Fruit fly (Drosophila melanogaster): Measurements from ENCODE around the gene CG42816.

The CG42816 gene

dm6 chr3L:17835074-17835473 is 37.7 kb upstream of the CG42816 start, which contains the start of gene CG32189:
TSS of gene CG32189 (minus strand) at chr3L:17835174.
- TF ChIP-seq rgr (GFP tag; optimal IDR thresholded peaks at IDR 0.05): no peak
- no peak for TF ChIP-seq Dif (GFP tag; optimal IDR thresholded peaks at IDR 0.05; ENCODE audit: partially characterized antibody)
- no peak for TF ChIP-seq woc (GFP tag; optimal IDR thresholded peaks at IDR 0.05)
- no peak for TF ChIP-seq Abd-B (GFP tag; optimal IDR thresholded peaks at IDR 0.05)
- TF ChIP-seq Jra (GFP tag; optimal IDR thresholded peaks at IDR 0.05): no peak
- TF ChIP-seq usp (GFP tag; optimal IDR thresholded peaks at IDR 0.05): no peak
- no peak for TF ChIP-seq GATAd (GFP tag; optimal IDR thresholded peaks at IDR 0.05)
- no peak for TF ChIP-seq N (GFP tag; optimal IDR thresholded peaks at IDR 0.05)
- no peak for TF ChIP-seq tai (GFP tag; optimal IDR thresholded peaks at IDR 0.05)
- TF ChIP-seq h (GFP tag; optimal IDR thresholded peaks at IDR 0.05): no peak
- no peak for TF ChIP-seq HLH106 (tag; optimal IDR thresholded peaks at IDR 0.05)
- no peak for TF ChIP-seq dsf (GFP tag; optimal IDR thresholded peaks at IDR 0.05; ENCODE audit: borderline replicate concordance)
- TF ChIP-seq Dfd (GFP tag; optimal IDR thresholded peaks at IDR 0.05): no peak
- TF ChIP-seq Sp1 (GFP tag; optimal IDR thresholded peaks at IDR 0.05): no peak
- TF ChIP-seq fru (GFP tag; optimal IDR thresholded peaks at IDR 0.05): no peak
- no peak for TF ChIP-seq OdsH (GFP tag; optimal IDR thresholded peaks at IDR 0.05)

- TF ChIP-seq N (GFP tag; optimal IDR thresholded peaks at IDR 0.05) (no peak), Vsx2 (GFP tag; optimal IDR thresholded peaks at IDR 0.05; ENCODE audit: partially characterized antibody) (no peak), sv (GFP tag; optimal IDR thresholded peaks at IDR 0.05) (no peak), brk (GFP tag; optimal IDR thresholded peaks at IDR 0.05) (no peak), psq (GFP tag; optimal IDR thresholded peaks at IDR 0.05) (no peak), woc (GFP tag; optimal IDR thresholded peaks at IDR 0.05) (no peak), Abd-B (GFP tag; optimal IDR thresholded peaks at IDR 0.05) (no peak), Dfd (GFP tag; optimal IDR thresholded peaks at IDR 0.05) (no peak), br (GFP tag; optimal IDR thresholded peaks at IDR 0.05) (no peak), sage (GFP tag; optimal IDR thresholded peaks at IDR 0.05) (no peak), Hr83 (GFP tag; optimal IDR thresholded peaks at IDR 0.05; ENCODE audit: poor library complexity, severe bottlenecking) (no peak), fru (GFP tag; optimal IDR thresholded peaks at IDR 0.05) (no peak), dl (GFP tag; optimal IDR thresholded peaks at IDR 0.05; ENCODE audit: insufficient read depth in 1 of 2, partially characterized antibody in 2 of 2) (no peak), h (GFP tag; optimal IDR thresholded peaks at IDR 0.05) (no peak)
These were observed 36.1 kb upstream of the CG42816 start, which contains the start of gene CG32188 for dm6 chr3L:17833525-17833924. TSS of gene CG32188 (minus strand) at chr3L:17833625.

dm6 chr3L:17822784-17823383 is 25.5 kb upstream of the CG42816 start, which contains the start of the genes Ir75c and Grd:
TSS of gene Ir75c (minus strand) at chr3L:17822834.
TSS of gene Grd (plus strand) at chr3L:17823333.
- no peak for TF ChIP-seq Vsx2 (GFP tag; optimal IDR thresholded peaks at IDR 0.05; ENCODE audit: partially characterized antibody)
- TF ChIP-seq Dfd (GFP tag; optimal IDR thresholded peaks at IDR 0.05): no peak
- TF ChIP-seq Myc (optimal IDR thresholded peaks at IDR 0.05): no peak
- TF ChIP-seq Hr83 (GFP tag; optimal IDR thresholded peaks at IDR 0.05; ENCODE audit: poor library complexity, severe bottlenecking): no peak
- no peak for TF ChIP-seq br (GFP tag; optimal IDR thresholded peaks at IDR 0.05)
- TF ChIP-seq foxo (GFP tag; optimal IDR thresholded peaks at IDR 0.05): no peak
- no peak for TF ChIP-seq woc (GFP tag; optimal IDR thresholded peaks at IDR 0.05)
- TF ChIP-seq CG32264 (GFP tag; optimal IDR thresholded peaks at IDR 0.05): no peak
- no peak for TF ChIP-seq jim (GFP tag; optimal IDR thresholded peaks at IDR 0.05)
- TF ChIP-seq sage (GFP tag; optimal IDR thresholded peaks at IDR 0.05): no peak
- no peak for TF ChIP-seq CG9705 (GFP tag; optimal IDR thresholded peaks at IDR 0.05)
- no peak for TF ChIP-seq N (GFP tag; optimal IDR thresholded peaks at IDR 0.05)
- TF ChIP-seq fru (GFP tag; optimal IDR thresholded peaks at IDR 0.05): no peak
- TF ChIP-seq sv (GFP tag; optimal IDR thresholded peaks at IDR 0.05): no peak
- TF ChIP-seq Rel (GFP tag; optimal IDR thresholded peaks at IDR 0.05): no peak
- TF ChIP-seq Rel (tag; optimal IDR thresholded peaks at IDR 0.05): no peak

dm6 chr3L:17820093-17820492 is 22.7 kb upstream of the CG42816 start, which contains the start of gene Ir75b:
TSS of gene Ir75b (minus strand) at chr3L:17820193.
- TF ChIP-seq OdsH (GFP tag; optimal IDR thresholded peaks at IDR 0.05) (no peak), GATAd (GFP tag; optimal IDR thresholded peaks at IDR 0.05) (no peak), woc (GFP tag; optimal IDR thresholded peaks at IDR 0.05) (no peak), dmrt93B (GFP tag; optimal IDR thresholded peaks at IDR 0.05) (no peak), Hr78 (GFP tag; optimal IDR thresholded peaks at IDR 0.05) (no peak), Abd-B (GFP tag; optimal IDR thresholded peaks at IDR 0.05) (no peak), Dfd (GFP tag; optimal IDR thresholded peaks at IDR 0.05) (no peak), Hr83 (GFP tag; optimal IDR thresholded peaks at IDR 0.05; ENCODE audit: poor library complexity, severe bottlenecking) (no peak), lola (GFP tag; optimal IDR thresholded peaks at IDR 0.05) (no peak), N (GFP tag; optimal IDR thresholded peaks at IDR 0.05) (no peak), foxo (GFP tag; optimal IDR thresholded peaks at IDR 0.05) (no peak)

All from whole organism, wandering third instar larva.